Worm (Caenorhabditis elegans) whole organism, L4 larva: ENCODE measurements around the gene vps-41.

ENCODE experiments used
- F26F4.8 ChIP-seq: fragments of 200-800 bp; sonication (Bioruptor generic); conservative IDR thresholded peaks from 2 replicates; pipeline ENCODE4 v1.3.6; 2022; ENCODE audit warnings: missing genetic modification characterization, missing compliant biosample characterization
- F37D6.2 ChIP-seq: sonication (generic microtip); optimal IDR thresholded peaks from 2 replicates; lab custom pipeline; 2016; ENCODE audit warnings: mild to moderate bottlenecking, missing genetic modification characterization, missing compliant biosample characterization
- T20F7.1 ChIP-seq: fragments of 200-800 bp; sonication (Bioruptor generic); optimal IDR thresholded peaks from 2 replicates; lab custom pipeline; 2018; ENCODE audit warnings: mild to moderate bottlenecking, missing genetic modification characterization, missing compliant biosample characterization
- Y5F2A.4 ChIP-seq: fragments of 200-800 bp; sonication (Bioruptor generic); optimal IDR thresholded peaks from 2 replicates; lab custom pipeline; 2018; ENCODE audit warnings: mild to moderate bottlenecking, missing genetic modification characterization, missing compliant biosample characterization
- Y75B8A.6 ChIP-seq: fragments of 200-800 bp; sonication (Bioruptor generic); IDR thresholded peaks from 2 replicates; pipeline ENCODE4 v1.3.6; 2022; ENCODE audit warnings: missing genetic modification reagents, missing genetic modification characterization, missing compliant biosample characterization
- ZK337.2 ChIP-seq: fragments of 200-800 bp; sonication (Bioruptor generic); IDR thresholded peaks from 2 replicates; pipeline ENCODE4 v1.3.6; 2022; ENCODE audit warnings: missing genetic modification reagents, missing genetic modification characterization, missing compliant biosample characterization
- aha-1 ChIP-seq: fragments of 150-350 bp; peaks from one replicate; lab custom pipeline; 2014; ENCODE audit warnings: missing biosample characterization, missing genetic modification characterization
- ama-1 ChIP-seq: fragments of 150-350 bp; optimal IDR thresholded peaks from 2 replicates; lab custom pipeline; 2014; ENCODE audit warnings: inconsistent platforms, mixed read lengths
- arid-1 ChIP-seq: fragments of 200-800 bp; sonication (Bioruptor generic); conservative IDR thresholded peaks from 2 replicates; pipeline ENCODE4 v1.3.6; 2022; ENCODE audit warnings: missing genetic modification reagents, missing genetic modification characterization, missing compliant biosample characterization
- ceh-20 ChIP-seq: fragments of 200-800 bp; sonication (Bioruptor generic); IDR thresholded peaks from 2 replicates; pipeline ENCODE4 v1.3.6; 2022; ENCODE audit warnings: missing genetic modification reagents, missing genetic modification characterization, missing compliant biosample characterization
- ceh-28 ChIP-seq: fragments of 150-350 bp; optimal IDR thresholded peaks from 2 replicates; lab custom pipeline; 2014; ENCODE audit warnings: missing biosample characterization, missing genetic modification reagents, missing genetic modification characterization
- ceh-32 ChIP-seq: sonication (generic microtip); optimal IDR thresholded peaks from 2 replicates; lab custom pipeline; 2016; ENCODE audit warnings: mild to moderate bottlenecking, missing genetic modification characterization, missing compliant biosample characterization; ENCODE audit not compliant: poor library complexity
- ceh-62 ChIP-seq: sonication (generic microtip); optimal IDR thresholded peaks from 2 replicates; lab custom pipeline; 2017; ENCODE audit warnings: missing biosample characterization, missing genetic modification characterization
- ces-1 ChIP-seq: fragments of 150-350 bp; sonication (generic microtip); optimal IDR thresholded peaks from 4 replicates; lab custom pipeline; 2014; ENCODE audit warnings: missing biosample characterization, missing genetic modification reagents, missing genetic modification characterization
- cey-2 ChIP-seq: sonication (generic microtip); optimal IDR thresholded peaks from 3 replicates; lab custom pipeline; 2017; ENCODE audit warnings: missing genetic modification characterization, mild to moderate bottlenecking, missing compliant biosample characterization, antibody characterized with exemption, borderline replicate concordance; ENCODE audit not compliant: insufficient read depth
- daf-19 ChIP-seq: fragments of 200-800 bp; sonication (Bioruptor generic); conservative IDR thresholded peaks from 2 replicates; pipeline ENCODE4 v1.3.6; 2022; ENCODE audit warnings: missing genetic modification characterization, missing compliant biosample characterization
- daf-8 ChIP-seq: fragments of 200-800 bp; sonication (Bioruptor generic); IDR thresholded peaks from 2 replicates; pipeline ENCODE4 v1.3.6; 2022; ENCODE audit warnings: missing genetic modification characterization, missing compliant biosample characterization
- dmd-6 ChIP-seq: fragments of 200-800 bp; sonication (Bioruptor generic); IDR thresholded peaks from 2 replicates; pipeline ENCODE4 v1.3.6; 2022; ENCODE audit warnings: missing genetic modification reagents, missing genetic modification characterization, missing compliant biosample characterization
- dpl-1 ChIP-seq: fragments of 150-350 bp; optimal IDR thresholded peaks from 2 replicates; lab custom pipeline; 2014; ENCODE audit warnings: missing biosample characterization, missing genetic modification reagents, missing genetic modification characterization
- dve-1 ChIP-seq: sonication (generic microtip); optimal IDR thresholded peaks from 2 replicates; lab custom pipeline; 2017; ENCODE audit warnings: antibody characterized with exemption, mild to moderate bottlenecking, missing genetic modification characterization, missing compliant biosample characterization; ENCODE audit not compliant: insufficient read depth
- fkh-10 ChIP-seq: fragments of 150-350 bp; optimal IDR thresholded peaks from 2 replicates; lab custom pipeline; 2014; ENCODE audit warnings: missing biosample characterization, missing genetic modification reagents, missing genetic modification characterization
- hlh-30 ChIP-seq: sonication (generic microtip); optimal IDR thresholded peaks from 2 replicates; lab custom pipeline; 2017; ENCODE audit warnings: antibody characterized with exemption, mild to moderate bottlenecking, missing genetic modification characterization, missing compliant biosample characterization; ENCODE audit not compliant: insufficient read depth
- hmg-1.1 ChIP-seq: fragments of 200-800 bp; sonication (Bioruptor generic); IDR thresholded peaks from 2 replicates; pipeline ENCODE4 v1.3.6; 2022; ENCODE audit warnings: missing genetic modification reagents, missing genetic modification characterization, missing compliant biosample characterization
- lin-1 ChIP-seq: fragments of 200-800 bp; sonication (Bioruptor generic); IDR thresholded peaks from 2 replicates; pipeline ENCODE4 v1.3.6; 2022; ENCODE audit warnings: missing genetic modification reagents, missing genetic modification characterization, missing compliant biosample characterization
- lin-29 ChIP-seq: fragments of 200-800 bp; sonication (Bioruptor generic); IDR thresholded peaks from 2 replicates; pipeline ENCODE4 v1.3.6; 2022; ENCODE audit warnings: missing genetic modification reagents, missing genetic modification characterization, missing compliant biosample characterization
- lin-39 ChIP-seq: fragments of 150-350 bp; optimal IDR thresholded peaks from 2 replicates; lab custom pipeline; 2014; ENCODE audit warnings: missing biosample characterization, missing genetic modification reagents, missing genetic modification characterization
- lir-3 ChIP-seq: sonication (generic microtip); optimal IDR thresholded peaks from 2 replicates; lab custom pipeline; 2016; ENCODE audit warnings: mild to moderate bottlenecking, missing genetic modification characterization, missing compliant biosample characterization
- mdt-29 ChIP-seq: fragments of 200-800 bp; sonication (Bioruptor generic); IDR thresholded peaks from 2 replicates; pipeline ENCODE4 v1.3.6; 2022; ENCODE audit warnings: missing genetic modification reagents, missing genetic modification characterization, missing compliant biosample characterization
- mes-2 ChIP-seq: sonication (generic microtip); optimal IDR thresholded peaks from 2 replicates; lab custom pipeline; 2016; ENCODE audit warnings: missing genotype, mild to moderate bottlenecking, missing genetic modification characterization, missing compliant biosample characterization; ENCODE audit not compliant: poor library complexity, severe bottlenecking
- mxl-2 ChIP-seq: fragments of 200-800 bp; sonication (Bioruptor generic); conservative IDR thresholded peaks from 2 replicates; pipeline ENCODE4 v1.3.6; 2022; ENCODE audit warnings: missing genetic modification reagents, missing genetic modification characterization, missing compliant biosample characterization
- nhr-25 ChIP-seq: sonication (generic microtip); optimal IDR thresholded peaks from 2 replicates; lab custom pipeline; 2017; ENCODE audit warnings: missing genetic modification characterization, mild to moderate bottlenecking, missing compliant biosample characterization, antibody characterized with exemption, moderate library complexity, borderline replicate concordance; ENCODE audit not compliant: insufficient read depth
- nhr-41 ChIP-seq: fragments of 200-800 bp; sonication (Bioruptor generic); IDR thresholded peaks from 2 replicates; pipeline ENCODE4 v1.3.6; 2022; ENCODE audit warnings: missing genetic modification reagents, missing genetic modification characterization, missing compliant biosample characterization
- nhr-42 ChIP-seq: fragments of 200-800 bp; sonication (Bioruptor generic); IDR thresholded peaks from 2 replicates; pipeline ENCODE4 v1.3.6; 2022; ENCODE audit warnings: missing genetic modification characterization, missing compliant biosample characterization
- nhr-48 ChIP-seq: sonication (generic microtip); optimal IDR thresholded peaks from 2 replicates; lab custom pipeline; 2016; ENCODE audit warnings: mild to moderate bottlenecking, missing genetic modification characterization, missing compliant biosample characterization
- pha-4 ChIP-seq, 2 experiments: fragments of 150-350 bp in 1 of 2; fragments of 200-800 bp in 1 of 2; sonication (Bioruptor generic) in 1 of 2; IDR thresholded peaks in 1 of 2; optimal IDR thresholded peaks in 1 of 2; 2 replicates each; pipeline versions ENCODE4 v1.3.6 to Lab custom; 2014 to 2022; ENCODE audit warnings: missing genetic modification characterization in 2 of 2, missing genetic modification reagents in 2 of 2, missing biosample characterization in 1 of 2, missing compliant biosample characterization in 1 of 2
- pqm-1 ChIP-seq: sonication (generic microtip); optimal IDR thresholded peaks from 2 replicates; lab custom pipeline; 2017; ENCODE audit warnings: missing biosample characterization, missing genetic modification characterization
- rbr-2 ChIP-seq: sonication (generic microtip); optimal IDR thresholded peaks from 2 replicates; lab custom pipeline; 2016; ENCODE audit warnings: missing genotype, missing genetic modification characterization, missing compliant biosample characterization
- sdz-12 ChIP-seq: fragments of 200-800 bp; sonication (Bioruptor generic); optimal IDR thresholded peaks from 2 replicates; lab custom pipeline; 2018; ENCODE audit warnings: mild to moderate bottlenecking, missing genetic modification characterization, missing compliant biosample characterization
- spr-1 ChIP-seq: sonication (generic microtip); optimal IDR thresholded peaks from 2 replicates; lab custom pipeline; 2016; ENCODE audit warnings: mild to moderate bottlenecking, missing genetic modification characterization, missing compliant biosample characterization
- tag-97 ChIP-seq: fragments of 200-800 bp; sonication (Bioruptor generic); IDR thresholded peaks from 2 replicates; pipeline ENCODE4 v1.3.6; 2022; ENCODE audit warnings: missing genetic modification characterization, missing compliant biosample characterization
- unc-39 ChIP-seq: sonication (generic microtip); optimal IDR thresholded peaks from 2 replicates; lab custom pipeline; 2017; ENCODE audit warnings: missing biosample characterization, missing genetic modification characterization
- unc-62 ChIP-seq, 3 experiments: fragments of 150-350 bp in 1 of 3; sonication (generic microtip); optimal IDR thresholded peaks in 2 of 3; peaks in 1 of 3; 1 replicate in 1 of 3; 2 replicates in 2 of 3; lab custom pipeline; 2014 to 2017; ENCODE audit warnings: missing biosample characterization in 3 of 3, missing genetic modification characterization in 3 of 3, missing genetic modification reagents in 3 of 3, missing genotype in 1 of 3
- zfp-2 ChIP-seq: sonication (generic microtip); optimal IDR thresholded peaks from 2 replicates; lab custom pipeline; 2016; ENCODE audit warnings: mild to moderate bottlenecking, missing genetic modification characterization, missing compliant biosample characterization
- zip-11 ChIP-seq: fragments of 200-800 bp; sonication (Bioruptor generic); IDR thresholded peaks from 2 replicates; pipeline ENCODE4 v1.3.6; 2022; ENCODE audit warnings: missing genetic modification characterization, missing compliant biosample characterization
- zip-2 ChIP-seq: fragments of 150-350 bp; optimal IDR thresholded peaks from 2 replicates; lab custom pipeline; 2014; ENCODE audit warnings: missing biosample characterization, missing genetic modification characterization

vps-41 gene

ce11 chrX:5311174-5311573 is 27.5 kb downstream of the vps-41 start:
- no peak for TF ChIP-seq cey-2 (tag; lab: Kevin White, UChicago)
- no peak for TF ChIP-seq F26F4.8 (GFP tag; lab: Robert Waterston, UW)
- TF ChIP-seq tag-97 (GFP tag; lab: Robert Waterston, UW), result no peak
- no peak for TF ChIP-seq T20F7.1
- TF ChIP-seq daf-8, result no peak
- no peak for TF ChIP-seq mxl-2 (GFP tag; lab: Robert Waterston, UW)
- no peak for TF ChIP-seq ceh-28
- TF ChIP-seq Y5F2A.4, result no peak
- TF ChIP-seq lin-39, result no peak
- TF ChIP-seq ama-1 (lab: Kevin White, UChicago), result no peak
- TF ChIP-seq hlh-30 (tag; lab: Kevin White, UChicago), result no peak
- TF ChIP-seq dmd-6, result no peak
- TF ChIP-seq lin-1, result no peak
- TF ChIP-seq ceh-32, result no peak

DNA sequence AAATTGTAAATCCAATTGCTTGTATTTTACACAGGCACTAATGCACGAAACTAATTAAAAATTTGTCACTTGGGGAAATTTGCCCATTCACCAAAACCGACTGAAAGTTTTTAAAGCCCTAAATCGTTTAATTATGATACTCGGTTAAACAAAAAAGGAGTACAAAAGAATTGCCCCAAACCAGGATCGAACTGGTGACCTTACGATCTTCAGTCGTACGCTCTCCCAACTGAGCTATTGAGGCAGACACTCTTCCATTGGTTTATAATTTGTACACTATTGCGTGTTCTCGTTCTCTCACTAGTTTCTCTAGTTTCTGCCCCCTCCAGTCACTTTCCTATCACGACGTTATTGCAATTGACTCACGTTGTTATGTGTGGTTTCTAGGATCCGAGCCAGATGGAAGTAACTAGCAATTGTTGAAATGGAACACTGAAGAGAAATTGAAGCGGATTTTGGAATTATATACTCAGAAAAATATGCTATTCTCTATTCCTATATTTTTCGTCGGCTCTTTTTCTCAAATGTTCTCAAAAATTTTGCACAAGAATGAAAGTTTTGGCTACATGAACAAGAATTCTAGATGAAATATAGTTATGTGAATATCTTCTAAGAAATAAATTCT is 35.7 kb downstream of the vps-41 start:
- peak; percentile 77 for TF ChIP-seq daf-19
- peak; percentile 42 for TF ChIP-seq hlh-30 (tag; lab: Kevin White, UChicago)
- peak; percentile 53 for TF ChIP-seq nhr-48 (tag; lab: Kevin White, UChicago)
- peak; percentile 20 for TF ChIP-seq dpl-1 (GFP tag; lab: Kevin White, UChicago)
- no peak for TF ChIP-seq daf-8
- peak; percentile 33; the same call in 1 of the 2 replicates for TF ChIP-seq mdt-29 (GFP tag; lab: Robert Waterston, UW)
- TF ChIP-seq nhr-41 (GFP tag; lab: Robert Waterston, UW), result no peak
- TF ChIP-seq unc-62 (GFP tag; optimal IDR thresholded peaks at IDR 0.05 in 1 of 2; lab: Kevin White, UChicago), result peak in 1 of 2 experiments; percentile 96
- TF ChIP-seq unc-62 (tag; optimal IDR thresholded peaks at IDR 0.05; lab: Kevin White, UChicago), result no peak
- peak; percentile 58 for TF ChIP-seq sdz-12 (GFP tag; lab: Kevin White, UChicago)
- peak; percentile 57 for TF ChIP-seq dmd-6
- TF ChIP-seq lir-3, result peak; percentile 55
- peak; percentile 61 for TF ChIP-seq rbr-2 (tag; lab: Kevin White, UChicago)
- no peak for TF ChIP-seq mes-2 (tag; lab: Kevin White, UChicago)
- TF ChIP-seq zip-2 (tag; lab: Kevin White, UChicago), result peak; percentile 39
- no peak for TF ChIP-seq ceh-62 (tag; lab: Kevin White, UChicago)
- TF ChIP-seq arid-1 (GFP tag; lab: Robert Waterston, UW), result peak; percentile 61; the same call in 1 of the 2 replicates
- peak; percentile 61; the same call in 1 of the 2 replicates for TF ChIP-seq ZK337.2
- TF ChIP-seq Y75B8A.6 (GFP tag; lab: Robert Waterston, UW), result 0 out of 2 replicates have a peak, but pooled peaks have one; percentile 13
- peak; percentile 88 for TF ChIP-seq hmg-1.1 (GFP tag; lab: Robert Waterston, UW)
- no peak for TF ChIP-seq tag-97 (GFP tag; lab: Robert Waterston, UW)
- no peak for TF ChIP-seq cey-2 (tag; lab: Kevin White, UChicago)
- peak; percentile 58 for TF ChIP-seq dve-1 (tag; lab: Kevin White, UChicago)
- peak; percentile 79; the same call in 1 of the 2 replicates for TF ChIP-seq F26F4.8 (GFP tag; lab: Robert Waterston, UW)
- no peak for TF ChIP-seq zfp-2 (tag; lab: Kevin White, UChicago)
- TF ChIP-seq lin-29, result peak; percentile 33; the same call in 1 of the 2 replicates
- peak; percentile 51 for TF ChIP-seq F37D6.2 (tag; lab: Kevin White, UChicago)
- TF ChIP-seq ceh-20 (GFP tag; lab: Robert Waterston, UW), result 0 out of 2 replicates have a peak, but pooled peaks have one; percentile 60
- TF ChIP-seq ces-1 (GFP tag; lab: Kevin White, UChicago), result no peak
- TF ChIP-seq spr-1 (tag; lab: Kevin White, UChicago), result peak; percentile 11
- no peak for TF ChIP-seq nhr-25 (tag; lab: Kevin White, UChicago)
- no peak for TF ChIP-seq unc-39
- no peak for TF ChIP-seq pqm-1
- peak; percentile 64; the same call in 1 of the 2 replicates for TF ChIP-seq mxl-2 (GFP tag; lab: Robert Waterston, UW)
- TF ChIP-seq nhr-42, result peak; percentile 75; the same call in 1 of the 2 replicates
- no peak for TF ChIP-seq zip-11 (GFP tag; lab: Robert Waterston, UW)
- peak; percentile 98 for TF ChIP-seq aha-1 (tag; lab: Kevin White, UChicago)
- no peak for TF ChIP-seq fkh-10 (GFP tag; lab: Kevin White, UChicago)
- peak; percentile 58; the same call in 1 of the 2 replicates for TF ChIP-seq pha-4 (GFP tag; IDR thresholded peaks at IDR 0.05; lab: Robert Waterston, UW)
- no peak for TF ChIP-seq pha-4 (tag; optimal IDR thresholded peaks at IDR 0.05; lab: Kevin White, UChicago)
